In genomic region chr2L:20349671-20350539, dm6 we compare ENCODE assay signal across 4 fruit fly cellular contexts.
TF ChIP-seq lines count a peak whose summit lies in the region.

TSS of gene La (minus strand) at chr2L:20350012.
TSS of gene RtGEF (plus strand) at chr2L:20350434.

TF ChIP-seq in whole organism, adult, 20 proteins besides CTCF, POLR2A, EP300 and RAD21 (continued from another document):
- TF ChIP-seq kay (GFP tag; lab: Kevin White, UChicago; ENCODE audit: borderline replicate concordance) = peak; percentile 96
- peak; percentile 76 for TF ChIP-seq CG1620 (GFP tag; optimal IDR thresholded peaks at IDR 0.05; lab: Kevin White, UChicago)
TF ChIP-seq in whole organism, adult: peak in this region for 18.

TF ChIP-seq in whole organism, embryonic, 481 proteins besides CTCF, POLR2A, EP300 and RAD21 (continued from another document and continues in another):
- TF ChIP-seq pan (optimal IDR thresholded peaks at IDR 0.05; lab: Kevin White, UChicago) = no peak
- peak in 1 of 2 experiments; percentile 9 for TF ChIP-seq pan (GFP tag; optimal IDR thresholded peaks at IDR 0.05 in 1 of 2, IDR thresholded peaks at IDR 0.05 in 1 of 2)
- no peak for TF ChIP-seq CG18764 (GFP tag; optimal IDR thresholded peaks at IDR 0.05; lab: Kevin White, UChicago)
- peak; percentile 96 for TF ChIP-seq inv (GFP tag; IDR thresholded peaks at IDR 0.05; lab: Robert Waterston, UW; ENCODE audit: partially characterized antibody)
- peak; percentile 21 for TF ChIP-seq CG4854 (GFP tag; optimal IDR thresholded peaks at IDR 0.05; lab: Kevin White, UChicago)
- TF ChIP-seq CG1832 (GFP tag; optimal IDR thresholded peaks at IDR 0.05; lab: Kevin White, UChicago) = no peak
- TF ChIP-seq CG2120 (GFP tag; optimal IDR thresholded peaks at IDR 0.05; lab: Kevin White, UChicago) = peak; percentile 71
- TF ChIP-seq pb (GFP tag; optimal IDR thresholded peaks at IDR 0.05; lab: Kevin White, UChicago) = no peak
- TF ChIP-seq ab (GFP tag; optimal IDR thresholded peaks at IDR 0.05; lab: Kevin White, UChicago) = no peak
- TF ChIP-seq fd96Cb (tag; optimal IDR thresholded peaks at IDR 0.05; lab: Kevin White, UChicago) = peak; percentile 4
- peak; percentile 62 for TF ChIP-seq shn (GFP tag; optimal IDR thresholded peaks at IDR 0.05; lab: Kevin White, UChicago)
- TF ChIP-seq CG9727 (GFP tag; optimal IDR thresholded peaks at IDR 0.05; lab: Kevin White, UChicago) = peak; percentile 60
- 0 out of 2 replicates have a peak, but pooled peaks have one; percentile 3 for TF ChIP-seq sisA (GFP tag; IDR thresholded peaks at IDR 0.05; lab: Robert Waterston, UW)
- TF ChIP-seq CG18476 (GFP tag; optimal IDR thresholded peaks at IDR 0.05; lab: Kevin White, UChicago) = peak; percentile 61
- peak; percentile 22 for TF ChIP-seq CG8089 (GFP tag; optimal IDR thresholded peaks at IDR 0.05; lab: Kevin White, UChicago)
- peak; percentile 33 for TF ChIP-seq CG8924 (tag; optimal IDR thresholded peaks at IDR 0.05; lab: Kevin White, UChicago)
- TF ChIP-seq bab2 (GFP tag; optimal IDR thresholded peaks at IDR 0.05; lab: Kevin White, UChicago) = peak; percentile 23
- peak; percentile 16 for TF ChIP-seq Atf3 (GFP tag; optimal IDR thresholded peaks at IDR 0.05; lab: Kevin White, UChicago)
- TF ChIP-seq sob (GFP tag; IDR thresholded peaks at IDR 0.05; lab: Robert Waterston, UW) = peak; percentile 27; the same call in 1 of the 2 replicates
- peak; percentile 47 for TF ChIP-seq CG1602 (GFP tag; optimal IDR thresholded peaks at IDR 0.05; lab: Kevin White, UChicago)
- no peak for TF ChIP-seq CG4404 (GFP tag; IDR thresholded peaks at IDR 0.05; lab: Robert Waterston, UW)
- TF ChIP-seq CG9932 (GFP tag; IDR thresholded peaks at IDR 0.05; lab: Robert Waterston, UW) = peak; percentile 84
- TF ChIP-seq CG10431 (GFP tag; optimal IDR thresholded peaks at IDR 0.05; lab: Kevin White, UChicago) = no peak
- no peak for TF ChIP-seq CkIIα-i1 (GFP tag; IDR thresholded peaks at IDR 0.05; lab: Robert Waterston, UW)
- TF ChIP-seq Xbp1 (GFP tag; optimal IDR thresholded peaks at IDR 0.05; lab: Kevin White, UChicago) = peak; percentile 62
- TF ChIP-seq CG14860 (GFP tag; IDR thresholded peaks at IDR 0.05; lab: Robert Waterston, UW; ENCODE audit: partially characterized antibody) = peak; percentile 90
- no peak for TF ChIP-seq CG31365 (tag; optimal IDR thresholded peaks at IDR 0.05; lab: Kevin White, UChicago)
- TF ChIP-seq run (tag; optimal IDR thresholded peaks at IDR 0.05; lab: Kevin White, UChicago) = no peak
- TF ChIP-seq D (optimal IDR thresholded peaks at IDR 0.05; lab: Kevin White, UChicago) = no peak
- no peak for TF ChIP-seq D (GFP tag; optimal IDR thresholded peaks at IDR 0.05; lab: Kevin White, UChicago)
- no peak for TF ChIP-seq luna (GFP tag; optimal IDR thresholded peaks at IDR 0.05; lab: Kevin White, UChicago)
- peak; percentile 42 for TF ChIP-seq CG16815 (GFP tag; optimal IDR thresholded peaks at IDR 0.05; lab: Kevin White, UChicago)
- peak; percentile 90 for TF ChIP-seq nerfin-2 (GFP tag; IDR thresholded peaks at IDR 0.05; lab: Robert Waterston, UW; ENCODE audit: partially characterized antibody)
- peak; percentile 26 for TF ChIP-seq CG7786 (GFP tag; optimal IDR thresholded peaks at IDR 0.05; lab: Kevin White, UChicago)
- no peak for TF ChIP-seq Hr78 (GFP tag; optimal IDR thresholded peaks at IDR 0.05; lab: Kevin White, UChicago)
- no peak for TF ChIP-seq wek (GFP tag; optimal IDR thresholded peaks at IDR 0.05; lab: Kevin White, UChicago)
- TF ChIP-seq Rx (GFP tag; IDR thresholded peaks at IDR 0.05; lab: Robert Waterston, UW) = no peak
- peak; percentile 32 for TF ChIP-seq lbe (GFP tag; optimal IDR thresholded peaks at IDR 0.05; lab: Kevin White, UChicago)
- TF ChIP-seq Xrp1 (GFP tag; IDR thresholded peaks at IDR 0.05; lab: Robert Waterston, UW) = 0 out of 2 replicates have a peak, but pooled peaks have one; percentile 26
- TF ChIP-seq ap (GFP tag; IDR thresholded peaks at IDR 0.05; lab: Robert Waterston, UW) = no peak
- TF ChIP-seq CG3065 (GFP tag; optimal IDR thresholded peaks at IDR 0.05; lab: Kevin White, UChicago) = no peak
- peak; percentile 95 for TF ChIP-seq knrl (GFP tag; IDR thresholded peaks at IDR 0.05; lab: Robert Waterston, UW; ENCODE audit: partially characterized antibody)

TF ChIP-seq in whole organism, prepupa, 60 proteins besides CTCF, POLR2A, EP300 and RAD21 (continued from another document):
- TF ChIP-seq dsx (GFP tag; optimal IDR thresholded peaks at IDR 0.05; lab: Kevin White, UChicago; ENCODE audit: poor library complexity, severe bottlenecking) = no peak
- peak; percentile 60 for TF ChIP-seq OdsH (GFP tag; optimal IDR thresholded peaks at IDR 0.05; lab: Kevin White, UChicago)
- peak; percentile 51 for TF ChIP-seq cyc (GFP tag; optimal IDR thresholded peaks at IDR 0.05; lab: Kevin White, UChicago)
- TF ChIP-seq Eip93F (GFP tag; optimal IDR thresholded peaks at IDR 0.05; lab: Kevin White, UChicago) = no peak
- TF ChIP-seq dac (GFP tag; optimal IDR thresholded peaks at IDR 0.05; lab: Kevin White, UChicago) = no peak
- peak; percentile 55 for TF ChIP-seq Eip75B (GFP tag; optimal IDR thresholded peaks at IDR 0.05; lab: Kevin White, UChicago)
- no peak for TF ChIP-seq CG9139 (GFP tag; optimal IDR thresholded peaks at IDR 0.05; lab: Kevin White, UChicago)
- TF ChIP-seq CG4318 (GFP tag; optimal IDR thresholded peaks at IDR 0.05; lab: Kevin White, UChicago) = no peak
- TF ChIP-seq ss (GFP tag; optimal IDR thresholded peaks at IDR 0.05; lab: Kevin White, UChicago) = no peak
- no peak for TF ChIP-seq Blimp-1 (GFP tag; optimal IDR thresholded peaks at IDR 0.05; lab: Kevin White, UChicago)
- TF ChIP-seq CG10631 (GFP tag; optimal IDR thresholded peaks at IDR 0.05; lab: Kevin White, UChicago) = peak; percentile 57
- TF ChIP-seq CG15336 (GFP tag; IDR thresholded peaks at IDR 0.05; lab: Robert Waterston, UW) = no peak
- peak; percentile 45 for TF ChIP-seq Ets21C (GFP tag; optimal IDR thresholded peaks at IDR 0.05; lab: Kevin White, UChicago)
- TF ChIP-seq CG6808 (GFP tag; optimal IDR thresholded peaks at IDR 0.05; lab: Kevin White, UChicago) = peak; percentile 19
- peak; percentile 29; the same call in 1 of the 3 replicates for TF ChIP-seq eg (GFP tag; IDR thresholded peaks at IDR 0.05; lab: Robert Waterston, UW)
- TF ChIP-seq salr (GFP tag; optimal IDR thresholded peaks at IDR 0.05; lab: Kevin White, UChicago) = peak in 1 of 2 experiments; percentile 43
- peak; percentile 66 for TF ChIP-seq esn (GFP tag; optimal IDR thresholded peaks at IDR 0.05; lab: Kevin White, UChicago)
- no peak for TF ChIP-seq spab (GFP tag; optimal IDR thresholded peaks at IDR 0.05; lab: Kevin White, UChicago)
- TF ChIP-seq CG32006 (GFP tag; optimal IDR thresholded peaks at IDR 0.05; lab: Kevin White, UChicago) = peak; percentile 54
- peak; percentile 65 for TF ChIP-seq Hr39 (GFP tag; optimal IDR thresholded peaks at IDR 0.05; lab: Kevin White, UChicago)
- no peak for TF ChIP-seq CG6854 (GFP tag; optimal IDR thresholded peaks at IDR 0.05; lab: Kevin White, UChicago)
- peak; percentile 49 for TF ChIP-seq topi (GFP tag; optimal IDR thresholded peaks at IDR 0.05; lab: Kevin White, UChicago)
- TF ChIP-seq CG3919 (GFP tag; optimal IDR thresholded peaks at IDR 0.05; lab: Kevin White, UChicago) = peak; percentile 45
- TF ChIP-seq CG3032 (tag; optimal IDR thresholded peaks at IDR 0.05; lab: Kevin White, UChicago) = peak; percentile 28
- TF ChIP-seq Eip78C (GFP tag; lab: Kevin White, UChicago) = peak; percentile 72
- TF ChIP-seq fd59A (GFP tag; optimal IDR thresholded peaks at IDR 0.05; lab: Kevin White, UChicago) = no peak
- TF ChIP-seq achi (GFP tag; optimal IDR thresholded peaks at IDR 0.05; lab: Kevin White, UChicago) = peak; percentile 53
- no peak for TF ChIP-seq CG11294 (GFP tag; IDR thresholded peaks at IDR 0.05; lab: Robert Waterston, UW)
- TF ChIP-seq Sox102F (GFP tag; optimal IDR thresholded peaks at IDR 0.05; lab: Kevin White, UChicago) = no peak
- TF ChIP-seq Sox15 (GFP tag; optimal IDR thresholded peaks at IDR 0.05; lab: Kevin White, UChicago) = peak; percentile 28
- TF ChIP-seq acj6 (GFP tag; optimal IDR thresholded peaks at IDR 0.05; lab: Kevin White, UChicago) = peak; percentile 38
- peak; percentile 15 for TF ChIP-seq CG11762 (GFP tag; optimal IDR thresholded peaks at IDR 0.05; lab: Kevin White, UChicago; ENCODE audit: insufficient read depth)
- peak; percentile 22 for TF ChIP-seq CG10669 (GFP tag; optimal IDR thresholded peaks at IDR 0.05; lab: Kevin White, UChicago)
- TF ChIP-seq CG1621 (tag; optimal IDR thresholded peaks at IDR 0.05; lab: Kevin White, UChicago) = peak; percentile 99
- peak; percentile 58 for TF ChIP-seq Sox14 (GFP tag; optimal IDR thresholded peaks at IDR 0.05; lab: Kevin White, UChicago)
- peak; percentile 62 for TF ChIP-seq pdm3 (GFP tag; optimal IDR thresholded peaks at IDR 0.05; lab: Kevin White, UChicago)
- no peak for TF ChIP-seq Smox (GFP tag; optimal IDR thresholded peaks at IDR 0.05; lab: Kevin White, UChicago)
- TF ChIP-seq svp (GFP tag; lab: Kevin White, UChicago) = no peak
- peak; percentile 0 for TF ChIP-seq CG6792 (GFP tag; optimal IDR thresholded peaks at IDR 0.05; lab: Kevin White, UChicago)
- no peak for TF ChIP-seq Ets96B (tag; optimal IDR thresholded peaks at IDR 0.05; lab: Kevin White, UChicago)
TF ChIP-seq in whole organism, prepupa: peak in this region for 33.

TF ChIP-seq in whole organism, wandering third instar larva, 38 proteins besides CTCF, POLR2A, EP300 and RAD21 (continued from another document):
- TF ChIP-seq fru (GFP tag; optimal IDR thresholded peaks at IDR 0.05; lab: Kevin White, UChicago) = peak; percentile 48
- TF ChIP-seq pan (optimal IDR thresholded peaks at IDR 0.05; lab: Kevin White, UChicago) = no peak
- TF ChIP-seq sv (GFP tag; optimal IDR thresholded peaks at IDR 0.05; lab: Kevin White, UChicago) = peak; percentile 71
- no peak for TF ChIP-seq Mio (GFP tag; optimal IDR thresholded peaks at IDR 0.05; lab: Kevin White, UChicago)
TF ChIP-seq in whole organism, wandering third instar larva: peak in this region for 19.
